Fruit fly (Drosophila melanogaster): Measurements from ENCODE around the gene Smyd5.

Smyd5 gene

dm6 chr3R:21190797-21191401 lies 27.7 kb downstream of the Smyd5 start:
- TF ChIP-seq pan (optimal IDR thresholded peaks at IDR 0.05) (no peak), Rel (GFP tag; optimal IDR thresholded peaks at IDR 0.05) (no peak), Rel (tag; optimal IDR thresholded peaks at IDR 0.05) (no peak), psq (GFP tag; optimal IDR thresholded peaks at IDR 0.05) (peak; percentile 65), jim (GFP tag; optimal IDR thresholded peaks at IDR 0.05) (peak; percentile 78), dl (GFP tag; optimal IDR thresholded peaks at IDR 0.05; ENCODE audit: insufficient read depth in 1 of 2, partially characterized antibody in 2 of 2) (peak in 1 of 2 experiments; percentile 55), Dif (GFP tag; optimal IDR thresholded peaks at IDR 0.05; ENCODE audit: partially characterized antibody) (peak; percentile 70), br (GFP tag; optimal IDR thresholded peaks at IDR 0.05) (no peak), ey (GFP tag; optimal IDR thresholded peaks at IDR 0.05) (no peak), CrebA (GFP tag; optimal IDR thresholded peaks at IDR 0.05; ENCODE audit: borderline replicate concordance) (peak; percentile 45), Sp1 (GFP tag; optimal IDR thresholded peaks at IDR 0.05) (peak; percentile 16), brk (GFP tag; optimal IDR thresholded peaks at IDR 0.05) (peak; percentile 68), sage (GFP tag; optimal IDR thresholded peaks at IDR 0.05) (peak; percentile 16), h (GFP tag; optimal IDR thresholded peaks at IDR 0.05) (peak; percentile 14), dmrt93B (GFP tag; optimal IDR thresholded peaks at IDR 0.05) (no peak)

DNA sequence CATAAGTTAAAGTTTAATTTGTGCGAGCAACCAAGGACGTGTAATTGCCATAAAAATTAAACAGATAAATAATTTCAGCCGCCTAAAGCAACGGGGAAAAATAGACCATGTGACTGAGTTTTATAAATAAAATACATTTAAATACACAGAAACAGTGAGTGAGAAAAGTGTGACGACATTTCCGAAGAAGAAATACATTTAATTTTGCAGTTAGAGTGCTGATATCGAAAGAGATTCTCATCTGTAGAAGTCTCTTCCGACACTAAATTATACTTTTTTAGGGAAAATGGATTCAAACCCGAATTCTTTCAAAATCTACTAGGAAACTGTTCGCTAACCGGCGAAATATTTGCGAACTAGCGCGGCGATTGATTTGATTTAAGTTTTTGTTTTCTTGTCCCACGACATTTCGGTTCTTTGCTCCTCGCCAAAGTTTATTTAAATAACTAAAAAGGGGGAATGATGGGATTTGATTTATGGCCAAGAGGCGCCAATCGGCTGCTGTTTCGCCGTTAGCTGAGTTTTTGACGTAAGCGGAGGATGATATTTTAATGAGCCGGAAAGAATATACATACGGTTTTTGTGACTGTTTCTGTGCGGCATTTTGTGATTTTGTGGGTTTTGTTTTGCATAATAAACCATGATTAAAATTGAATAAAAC lies 28.9 kb downstream of the Smyd5 start:
- TF ChIP-seq Dfd (GFP tag; optimal IDR thresholded peaks at IDR 0.05) (no peak), h (GFP tag; optimal IDR thresholded peaks at IDR 0.05) (no peak), Jra (GFP tag; optimal IDR thresholded peaks at IDR 0.05) (no peak), Hnf4 (GFP tag; optimal IDR thresholded peaks at IDR 0.05) (no peak), Vsx2 (GFP tag; optimal IDR thresholded peaks at IDR 0.05; ENCODE audit: partially characterized antibody) (no peak), CG32264 (GFP tag; optimal IDR thresholded peaks at IDR 0.05) (no peak), GATAd (GFP tag; optimal IDR thresholded peaks at IDR 0.05) (no peak), ey (GFP tag; optimal IDR thresholded peaks at IDR 0.05) (no peak), brk (GFP tag; optimal IDR thresholded peaks at IDR 0.05) (no peak)

- TF ChIP-seq Mio (GFP tag; optimal IDR thresholded peaks at IDR 0.05) (no peak), CG9705 (GFP tag; optimal IDR thresholded peaks at IDR 0.05) (no peak), pan (optimal IDR thresholded peaks at IDR 0.05) (no peak), GATAd (GFP tag; optimal IDR thresholded peaks at IDR 0.05) (no peak), usp (GFP tag; optimal IDR thresholded peaks at IDR 0.05) (no peak), dl (GFP tag; optimal IDR thresholded peaks at IDR 0.05; ENCODE audit: insufficient read depth in 1 of 2, partially characterized antibody in 2 of 2) (peak in 1 of 2 experiments; percentile 48), Dif (GFP tag; optimal IDR thresholded peaks at IDR 0.05; ENCODE audit: partially characterized antibody) (peak; percentile 40), Hr78 (GFP tag; optimal IDR thresholded peaks at IDR 0.05) (peak; percentile 7), jim (GFP tag; optimal IDR thresholded peaks at IDR 0.05) (peak; percentile 65), fru (GFP tag; optimal IDR thresholded peaks at IDR 0.05) (peak; percentile 44), Myc (optimal IDR thresholded peaks at IDR 0.05) (no peak), Hnf4 (GFP tag; optimal IDR thresholded peaks at IDR 0.05) (peak; percentile 46), sv (GFP tag; optimal IDR thresholded peaks at IDR 0.05) (no peak), CG32264 (GFP tag; optimal IDR thresholded peaks at IDR 0.05) (no peak), psq (GFP tag; optimal IDR thresholded peaks at IDR 0.05) (peak; percentile 58), dmrt93B (GFP tag; optimal IDR thresholded peaks at IDR 0.05) (no peak), rgr (GFP tag; optimal IDR thresholded peaks at IDR 0.05) (peak; percentile 67), Sp1 (GFP tag; optimal IDR thresholded peaks at IDR 0.05) (peak; percentile 62), Jra (GFP tag; optimal IDR thresholded peaks at IDR 0.05) (peak; percentile 8), N (GFP tag; optimal IDR thresholded peaks at IDR 0.05) (peak; percentile 57), Dfd (GFP tag; optimal IDR thresholded peaks at IDR 0.05) (no peak), Vsx2 (GFP tag; optimal IDR thresholded peaks at IDR 0.05; ENCODE audit: partially characterized antibody) (peak; percentile 61), woc (GFP tag; optimal IDR thresholded peaks at IDR 0.05) (no peak), foxo (GFP tag; optimal IDR thresholded peaks at IDR 0.05) (peak in 1 of 2 experiments; percentile 18), lola (GFP tag; optimal IDR thresholded peaks at IDR 0.05) (no peak), h (GFP tag; optimal IDR thresholded peaks at IDR 0.05) (peak; percentile 55), tai (GFP tag; optimal IDR thresholded peaks at IDR 0.05) (no peak), Hr83 (GFP tag; optimal IDR thresholded peaks at IDR 0.05; ENCODE audit: poor library complexity, severe bottlenecking) (peak; percentile 88), CrebA (GFP tag; optimal IDR thresholded peaks at IDR 0.05; ENCODE audit: borderline replicate concordance) (peak; percentile 79), dsf (GFP tag; optimal IDR thresholded peaks at IDR 0.05; ENCODE audit: borderline replicate concordance) (no peak), Rel (GFP tag; optimal IDR thresholded peaks at IDR 0.05) (no peak), Rel (tag; optimal IDR thresholded peaks at IDR 0.05) (peak; percentile 52), HLH106 (tag; optimal IDR thresholded peaks at IDR 0.05) (peak; percentile 1), br (GFP tag; optimal IDR thresholded peaks at IDR 0.05) (peak; percentile 62), brk (GFP tag; optimal IDR thresholded peaks at IDR 0.05) (no peak), Abd-B (GFP tag; optimal IDR thresholded peaks at IDR 0.05) (no peak), ey (GFP tag; optimal IDR thresholded peaks at IDR 0.05) (no peak), sage (GFP tag; optimal IDR thresholded peaks at IDR 0.05) (peak; percentile 10), OdsH (GFP tag; optimal IDR thresholded peaks at IDR 0.05) (peak; percentile 24)
These were observed 29.9 kb downstream of the Smyd5 start for dm6 chr3R:21188540-21189276.
